Fruit fly (Drosophila melanogaster): ENCODE results near the gene CG6621.
A peak's percentile ranks its signal among the peaks of the same experiment; 100 is the strongest.

The CG6621 gene

dm6 chr3R:10893327-10893726 lies at the start of gene CG6621:
Gene CG6621, minus strand, starts transcription at chr3R:10893531.
- no peak for TF ChIP-seq fd96Ca (GFP tag; IDR thresholded peaks at IDR 0.05)
- TF ChIP-seq Ets98B (GFP tag; IDR thresholded peaks at IDR 0.05), result no peak
- no peak for TF ChIP-seq gl (tag; optimal IDR thresholded peaks at IDR 0.05)
- TF ChIP-seq CG8301 (tag; optimal IDR thresholded peaks at IDR 0.05), result no peak
- no peak for TF ChIP-seq CG32121 (GFP tag; IDR thresholded peaks at IDR 0.05)

DNA sequence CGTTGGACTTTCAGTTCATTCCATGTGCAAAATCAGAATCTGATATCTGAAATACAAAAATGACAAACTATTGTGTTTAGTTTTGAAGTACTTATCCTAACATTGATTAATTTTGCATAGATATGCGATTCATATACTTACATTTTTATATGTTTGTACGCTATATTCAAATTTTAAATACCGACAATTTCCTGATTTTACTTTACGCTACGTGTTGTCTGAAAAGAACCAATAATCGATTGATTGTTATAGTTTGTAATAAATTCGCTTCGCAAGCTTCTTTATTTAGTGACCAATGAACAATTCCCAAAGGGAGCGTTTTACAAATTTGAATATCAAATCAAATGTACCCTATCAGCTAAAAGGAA lies 3.8 kb downstream of the CG6621 start, which contains the start of gene Ak3:
Ak3 (minus strand) TSS at position 69 of the 368 bp plus-strand sequence.
- TF ChIP-seq CG12605 (GFP tag; IDR thresholded peaks at IDR 0.05), result no peak
- no peak for TF ChIP-seq CG9948 (tag; optimal IDR thresholded peaks at IDR 0.05)
- no peak for TF ChIP-seq CG10348 (GFP tag; IDR thresholded peaks at IDR 0.05)
- TF ChIP-seq CG34367 (tag; optimal IDR thresholded peaks at IDR 0.05), result no peak
- TF ChIP-seq fd96Ca (GFP tag; IDR thresholded peaks at IDR 0.05), result no peak
- TF ChIP-seq CG15710 (tag; optimal IDR thresholded peaks at IDR 0.05), result no peak
- no peak for TF ChIP-seq CG4496 (GFP tag; IDR thresholded peaks at IDR 0.05)
- TF ChIP-seq CG14655 (GFP tag; optimal IDR thresholded peaks at IDR 0.05), result no peak
- no peak for TF ChIP-seq EcR (GFP tag; optimal IDR thresholded peaks at IDR 0.05)
- TF ChIP-seq CG8301 (tag; optimal IDR thresholded peaks at IDR 0.05), result no peak
- TF ChIP-seq D1 (tag; optimal IDR thresholded peaks at IDR 0.05), result no peak
- no peak for TF ChIP-seq Snoo (tag; optimal IDR thresholded peaks at IDR 0.05)
- TF ChIP-seq CG32121 (GFP tag; IDR thresholded peaks at IDR 0.05), result no peak
- TF ChIP-seq rn (GFP tag; IDR thresholded peaks at IDR 0.05), result no peak

- TF ChIP-seq Pif1B (GFP tag; optimal IDR thresholded peaks at IDR 0.05), result peak; percentile 54
- no peak for TF ChIP-seq CG10348 (GFP tag; IDR thresholded peaks at IDR 0.05)
- TF ChIP-seq CG13204 (GFP tag; optimal IDR thresholded peaks at IDR 0.05), result peak; percentile 90
- peak; percentile 60 for TF ChIP-seq CG8159 (tag; optimal IDR thresholded peaks at IDR 0.05)
- peak; percentile 94 for TF ChIP-seq gl (tag; optimal IDR thresholded peaks at IDR 0.05)
- peak; percentile 57; the same call in 1 of the 2 replicates for TF ChIP-seq CG32121 (GFP tag; IDR thresholded peaks at IDR 0.05)
- TF ChIP-seq EcR (GFP tag; optimal IDR thresholded peaks at IDR 0.05), result peak; percentile 24
- TF ChIP-seq CG12605 (GFP tag; IDR thresholded peaks at IDR 0.05), result peak; percentile 90
- TF ChIP-seq rn (GFP tag; IDR thresholded peaks at IDR 0.05), result peak; percentile 28; the same call in 1 of the 2 replicates
- TF ChIP-seq CG17806 (tag; optimal IDR thresholded peaks at IDR 0.05), result peak; percentile 37
- TF ChIP-seq CG9948 (tag; optimal IDR thresholded peaks at IDR 0.05), result no peak
- TF ChIP-seq fd96Ca (GFP tag; IDR thresholded peaks at IDR 0.05), result peak; percentile 71
- TF ChIP-seq CG8301 (tag; optimal IDR thresholded peaks at IDR 0.05), result peak; percentile 51
- peak; percentile 56 for TF ChIP-seq Pif1A (GFP tag; optimal IDR thresholded peaks at IDR 0.05)
- peak; percentile 35 for TF ChIP-seq CG15710 (tag; optimal IDR thresholded peaks at IDR 0.05)
- TF ChIP-seq D1 (tag; optimal IDR thresholded peaks at IDR 0.05), result peak; percentile 7
- peak; percentile 82 for TF ChIP-seq Ets98B (GFP tag; IDR thresholded peaks at IDR 0.05)
- TF ChIP-seq CG34367 (tag; optimal IDR thresholded peaks at IDR 0.05), result peak; percentile 36
- TF ChIP-seq CG4496 (GFP tag; IDR thresholded peaks at IDR 0.05), result peak; percentile 78
- TF ChIP-seq CG14655 (GFP tag; optimal IDR thresholded peaks at IDR 0.05), result peak; percentile 74
- TF ChIP-seq Snoo (tag; optimal IDR thresholded peaks at IDR 0.05), result peak; percentile 26
Measured at dm6 chr3R:10888633-10889519, 4.5 kb downstream of the CG6621 start.

DNA sequence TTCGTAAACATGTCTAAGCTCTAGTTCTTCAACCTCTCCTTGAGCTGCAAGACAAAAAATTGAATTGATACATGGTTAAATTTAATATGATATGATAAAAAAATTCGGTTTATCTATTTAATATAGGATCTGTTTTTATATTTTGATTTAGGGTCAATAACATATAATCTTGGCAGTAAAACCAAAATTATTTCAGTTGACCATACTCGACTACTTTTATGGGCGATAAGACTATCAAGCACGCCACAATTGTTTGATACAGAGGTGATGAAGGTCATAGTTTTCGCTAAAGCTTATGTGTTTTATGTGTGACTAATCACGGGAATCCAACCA lies 5.1 kb downstream of the CG6621 start:
- TF ChIP-seq Pif1B (GFP tag; optimal IDR thresholded peaks at IDR 0.05), result no peak
- no peak for TF ChIP-seq Snoo (tag; optimal IDR thresholded peaks at IDR 0.05)
- no peak for TF ChIP-seq CG9948 (tag; optimal IDR thresholded peaks at IDR 0.05)
- no peak for TF ChIP-seq CG8159 (tag; optimal IDR thresholded peaks at IDR 0.05)
- TF ChIP-seq CG32121 (GFP tag; IDR thresholded peaks at IDR 0.05), result no peak
- no peak for TF ChIP-seq gl (tag; optimal IDR thresholded peaks at IDR 0.05)
- no peak for TF ChIP-seq fd96Ca (GFP tag; IDR thresholded peaks at IDR 0.05)
- TF ChIP-seq CG17806 (tag; optimal IDR thresholded peaks at IDR 0.05), result no peak
- no peak for TF ChIP-seq Ets98B (GFP tag; IDR thresholded peaks at IDR 0.05)
- TF ChIP-seq CG15710 (tag; optimal IDR thresholded peaks at IDR 0.05), result no peak
- no peak for TF ChIP-seq Pif1A (GFP tag; optimal IDR thresholded peaks at IDR 0.05)

- peak; percentile 78 for TF ChIP-seq fd96Ca (GFP tag; IDR thresholded peaks at IDR 0.05)
- TF ChIP-seq EcR (GFP tag; optimal IDR thresholded peaks at IDR 0.05), result peak; percentile 24
- peak; percentile 38 for TF ChIP-seq rn (GFP tag; IDR thresholded peaks at IDR 0.05)
- peak; percentile 93 for TF ChIP-seq CG4496 (GFP tag; IDR thresholded peaks at IDR 0.05)
- peak; percentile 69; the same call in 1 of the 2 replicates for TF ChIP-seq CG10348 (GFP tag; IDR thresholded peaks at IDR 0.05)
- peak; percentile 86 for TF ChIP-seq CG17806 (tag; optimal IDR thresholded peaks at IDR 0.05)
- peak; percentile 90 for TF ChIP-seq CG14655 (GFP tag; optimal IDR thresholded peaks at IDR 0.05)
- peak; percentile 86 for TF ChIP-seq Pif1B (GFP tag; optimal IDR thresholded peaks at IDR 0.05)
- TF ChIP-seq CG32121 (GFP tag; IDR thresholded peaks at IDR 0.05), result peak; percentile 93
- TF ChIP-seq Snoo (tag; optimal IDR thresholded peaks at IDR 0.05), result peak; percentile 87
- peak; percentile 80 for TF ChIP-seq CG34367 (tag; optimal IDR thresholded peaks at IDR 0.05)
- peak; percentile 89 for TF ChIP-seq CG15710 (tag; optimal IDR thresholded peaks at IDR 0.05)
- TF ChIP-seq CG13204 (GFP tag; optimal IDR thresholded peaks at IDR 0.05), result peak; percentile 64
- TF ChIP-seq CG12605 (GFP tag; IDR thresholded peaks at IDR 0.05), result peak; percentile 81
- TF ChIP-seq CG8159 (tag; optimal IDR thresholded peaks at IDR 0.05), result peak; percentile 89
- peak; percentile 91 for TF ChIP-seq Pif1A (GFP tag; optimal IDR thresholded peaks at IDR 0.05)
- peak; percentile 83 for TF ChIP-seq CG9948 (tag; optimal IDR thresholded peaks at IDR 0.05)
- TF ChIP-seq Ets98B (GFP tag; IDR thresholded peaks at IDR 0.05), result peak; percentile 86
- TF ChIP-seq gl (tag; optimal IDR thresholded peaks at IDR 0.05), result peak; percentile 41
- TF ChIP-seq CG8301 (tag; optimal IDR thresholded peaks at IDR 0.05), result peak; percentile 89
- peak; percentile 66 for TF ChIP-seq D1 (tag; optimal IDR thresholded peaks at IDR 0.05)
Measured at dm6 chr3R:10886462-10887315, 6.6 kb downstream of the CG6621 start.
